Worm (Caenorhabditis elegans) whole organism, L3 larva: Measurements from ENCODE around the gene F47G3.3.

Source experiments
- R02D3.7 ChIP-seq: fragments of 150-350 bp; optimal IDR thresholded peaks from 2 replicates; lab custom pipeline; 2014; ENCODE audit warnings: missing biosample characterization, missing genetic modification characterization
- aly-2 ChIP-seq: fragments of 150-350 bp; optimal IDR thresholded peaks from 2 replicates; lab custom pipeline; 2014; ENCODE audit warnings: missing biosample characterization, missing genetic modification characterization
- egl-27 ChIP-seq: sonication (generic microtip); optimal IDR thresholded peaks from 4 replicates; lab custom pipeline; 2017; ENCODE audit warnings: missing biosample characterization, missing genetic modification reagents, missing genetic modification characterization
- nfya-1 ChIP-seq: sonication (generic microtip); optimal IDR thresholded peaks from 2 replicates; lab custom pipeline; 2017; ENCODE audit warnings: missing genetic modification characterization, mild to moderate bottlenecking, missing compliant biosample characterization, antibody characterized with exemption, moderate library complexity; ENCODE audit not compliant: insufficient read depth
- unc-39 ChIP-seq: sonication (generic microtip); optimal IDR thresholded peaks from 4 replicates; lab custom pipeline; 2017; ENCODE audit warnings: missing biosample characterization, missing genetic modification characterization

DNA sequence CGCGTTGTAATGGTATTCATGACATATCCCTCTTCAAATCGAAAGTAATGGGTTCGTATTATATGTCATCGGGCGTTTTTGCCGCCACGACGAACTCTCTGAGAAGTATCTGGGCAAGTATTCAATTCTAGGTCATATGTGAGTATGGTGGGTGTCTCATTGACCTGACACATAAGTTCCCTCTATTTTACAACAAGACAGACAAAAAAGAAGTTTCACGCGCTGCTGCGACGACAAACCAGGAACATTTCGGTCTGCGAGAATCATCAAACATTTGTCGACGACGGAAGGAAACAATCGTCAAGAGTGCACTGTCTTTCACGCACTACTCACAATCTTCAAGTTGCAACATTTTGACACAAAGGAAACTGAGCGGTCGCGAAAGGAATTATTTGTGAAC is 49.5 kb downstream of the F47G3.3 start:
- TF ChIP-seq egl-27 (tag; lab: Kevin White, UChicago), result no peak
- TF ChIP-seq aly-2 (tag; lab: Kevin White, UChicago), result no peak
- TF ChIP-seq nfya-1, result no peak
- no peak for TF ChIP-seq unc-39
- no peak for TF ChIP-seq R02D3.7 (tag; lab: Kevin White, UChicago)
